Fruit fly (Drosophila melanogaster) whole organism, prepupa: Measurements from ENCODE around the gene CG1943.

Experiments used
- CG10631 ChIP-seq: fragments of 200-800 bp; sonication (Bioruptor generic); optimal IDR thresholded peaks from 2 replicates; lab custom pipeline; 2016; ENCODE audit warnings: missing biosample characterization, missing genetic modification characterization
- CG11294 ChIP-seq: fragments of 200-800 bp; sonication (Bioruptor generic); IDR thresholded peaks from 2 replicates; pipeline ENCODE4 v1.3.6; 2022; ENCODE audit warnings: missing biosample characterization, missing genetic modification characterization
- CG15336 ChIP-seq: fragments of 200-800 bp; sonication (Bioruptor generic); IDR thresholded peaks from 2 replicates; pipeline ENCODE4 v1.3.6; 2022; ENCODE audit warnings: missing biosample characterization, missing genetic modification characterization
- CG31627 ChIP-seq: fragments of 200-800 bp; sonication (Bioruptor generic); optimal IDR thresholded peaks from 3 replicates; lab custom pipeline; 2016; ENCODE audit warnings: missing biosample characterization, missing genetic modification characterization
- CG9139 ChIP-seq: fragments of 200-800 bp; sonication (Bioruptor generic); optimal IDR thresholded peaks from 3 replicates; lab custom pipeline; 2017; ENCODE audit warnings: missing biosample characterization, mild to moderate bottlenecking, missing genetic modification characterization
- Eip93F ChIP-seq: fragments of 200-800 bp; sonication (Bioruptor generic); optimal IDR thresholded peaks from 2 replicates; lab custom pipeline; 2016; ENCODE audit warnings: missing biosample characterization, mild to moderate bottlenecking, missing genetic modification characterization
- Ets96B ChIP-seq: fragments of 200-800 bp; optimal IDR thresholded peaks from 2 replicates; lab custom pipeline; 2019; ENCODE audit warnings: missing biosample characterization, mild to moderate bottlenecking, missing genetic modification characterization, moderate library complexity
- Hr39 ChIP-seq: fragments of 200-800 bp; sonication (Bioruptor generic); optimal IDR thresholded peaks from 2 replicates; lab custom pipeline; 2016; ENCODE audit warnings: missing biosample characterization, missing genetic modification characterization
- Lpt ChIP-seq: fragments of 200-800 bp; sonication (Bioruptor generic); optimal IDR thresholded peaks from 3 replicates; lab custom pipeline; 2016; ENCODE audit warnings: missing biosample characterization, missing genetic modification characterization
- Smox ChIP-seq: fragments of 200-800 bp; sonication (Bioruptor generic); optimal IDR thresholded peaks from 3 replicates; lab custom pipeline; 2016; ENCODE audit warnings: missing biosample characterization, missing genetic modification characterization
- acj6 ChIP-seq: fragments of 200-800 bp; sonication (Bioruptor generic); optimal IDR thresholded peaks from 3 replicates; lab custom pipeline; 2016; ENCODE audit warnings: missing biosample characterization, missing genetic modification characterization
- dsx ChIP-seq: fragments of 200-800 bp; optimal IDR thresholded peaks from 3 replicates; lab custom pipeline; 2019; ENCODE audit warnings: missing biosample characterization, mild to moderate bottlenecking, missing genetic modification characterization, moderate library complexity; ENCODE audit not compliant: poor library complexity, severe bottlenecking
- fkh ChIP-seq: fragments of 200-800 bp; sonication (Bioruptor generic); optimal IDR thresholded peaks from 3 replicates; lab custom pipeline; 2017; ENCODE audit warnings: missing biosample characterization, mild to moderate bottlenecking, missing genetic modification characterization, moderate library complexity
- ss ChIP-seq, 2 experiments: fragments of 200-800 bp; sonication (Bioruptor generic); optimal IDR thresholded peaks; 2 replicates in 1 of 2; 3 replicates in 1 of 2; lab custom pipeline; 2017 to 2018; ENCODE audit warnings: mild to moderate bottlenecking in 2 of 2, missing biosample characterization in 2 of 2, missing genetic modification characterization in 2 of 2, moderate library complexity in 1 of 2

- no peak for TF ChIP-seq Hr39 (GFP tag; lab: Kevin White, UChicago)
- TF ChIP-seq CG10631 (GFP tag; lab: Kevin White, UChicago) = no peak
- no peak for TF ChIP-seq acj6 (GFP tag; lab: Kevin White, UChicago)
- no peak for TF ChIP-seq CG31627 (GFP tag; lab: Kevin White, UChicago)
- no peak for TF ChIP-seq CG9139
- TF ChIP-seq ss (GFP tag; optimal IDR thresholded peaks at IDR 0.05; lab: Kevin White, UChicago) = no peak
- no peak for TF ChIP-seq Ets96B
- no peak for TF ChIP-seq CG15336 (GFP tag; lab: Robert Waterston, UW)
- no peak for TF ChIP-seq Lpt (GFP tag; lab: Kevin White, UChicago)
- TF ChIP-seq fkh = no peak
- no peak for TF ChIP-seq Smox (GFP tag; lab: Kevin White, UChicago)
- no peak for TF ChIP-seq dsx (GFP tag; lab: Kevin White, UChicago)
- no peak for TF ChIP-seq Eip93F (GFP tag; lab: Kevin White, UChicago)
- no peak for TF ChIP-seq CG11294 (GFP tag; lab: Robert Waterston, UW)
Measured at dm6 chr3R:7079718-7080117, 5.1 kb downstream of the CG1943 start.
